Fruit fly (Drosophila melanogaster): Measurements from ENCODE around the gene CG9705.

The CG9705 gene

dm6 chr3L:16779704-16780173, at the start of gene CG9705, which contains the start of gene mus302:
TSS of gene CG9705 (plus strand) at chr3L:16780100.
TSS of gene mus302 (minus strand) at chr3L:16779736.
- TF ChIP-seq wdn (GFP tag; IDR thresholded peaks at IDR 0.05) (no peak), br (optimal IDR thresholded peaks at IDR 0.05) (no peak), Bteb2 (GFP tag; optimal IDR thresholded peaks at IDR 0.05) (peak; percentile 2), CG4730 (GFP tag; IDR thresholded peaks at IDR 0.05) (no peak), ro (GFP tag; IDR thresholded peaks at IDR 0.05) (no peak), chm (GFP tag; IDR thresholded peaks at IDR 0.05) (no peak), inv (GFP tag; IDR thresholded peaks at IDR 0.05; ENCODE audit: partially characterized antibody) (peak; percentile 55), tin (GFP tag; optimal IDR thresholded peaks at IDR 0.05) (peak; percentile 34), NFAT (GFP tag; IDR thresholded peaks at IDR 0.05) (no peak), grn (GFP tag; optimal IDR thresholded peaks at IDR 0.05) (no peak), chn (GFP tag; optimal IDR thresholded peaks at IDR 0.05) (no peak), ssp (GFP tag; IDR thresholded peaks at IDR 0.05) (peak; percentile 85), h (optimal IDR thresholded peaks at IDR 0.05) (no peak), Fer3 (tag; optimal IDR thresholded peaks at IDR 0.05) (peak; percentile 33), ac (GFP tag; optimal IDR thresholded peaks at IDR 0.05) (no peak), Camta (GFP tag; optimal IDR thresholded peaks at IDR 0.05) (no peak), kah (GFP tag; optimal IDR thresholded peaks at IDR 0.05) (no peak), sim (GFP tag; IDR thresholded peaks at IDR 0.05) (no peak), CG10366 (GFP tag; IDR thresholded peaks at IDR 0.05) (peak; percentile 38; the same call in 1 of the 2 replicates), ind (GFP tag; optimal IDR thresholded peaks at IDR 0.05) (peak; percentile 42), CG8924 (tag; optimal IDR thresholded peaks at IDR 0.05) (peak; percentile 43), CG2202 (tag; optimal IDR thresholded peaks at IDR 0.05) (no peak), stwl (tag; optimal IDR thresholded peaks at IDR 0.05) (peak; percentile 4), Max (GFP tag; optimal IDR thresholded peaks at IDR 0.05) (peak; percentile 11), CG17912 (GFP tag; optimal IDR thresholded peaks at IDR 0.05) (no peak), Myb (GFP tag; optimal IDR thresholded peaks at IDR 0.05) (peak; percentile 58), Asciz (GFP tag; optimal IDR thresholded peaks at IDR 0.05) (no peak), CG11504 (tag; optimal IDR thresholded peaks at IDR 0.05) (no peak), CG13775 (GFP tag; optimal IDR thresholded peaks at IDR 0.05) (peak; percentile 63), dm (GFP tag; optimal IDR thresholded peaks at IDR 0.05) (no peak), CG15514 (GFP tag; optimal IDR thresholded peaks at IDR 0.05) (no peak), HLH54F (GFP tag; optimal IDR thresholded peaks at IDR 0.05) (no peak), Nf-YB (GFP tag; optimal IDR thresholded peaks at IDR 0.05) (no peak), sr (GFP tag; IDR thresholded peaks at IDR 0.05) (no peak), wek (GFP tag; optimal IDR thresholded peaks at IDR 0.05) (no peak), scrt (GFP tag; optimal IDR thresholded peaks at IDR 0.05) (no peak), GATAe (GFP tag; conservative IDR thresholded peaks at IDR 0.05) (no peak), Ravus (GFP tag; IDR thresholded peaks at IDR 0.05) (no peak), HLH3B (GFP tag; IDR thresholded peaks at IDR 0.05) (no peak), CG12071 (GFP tag; optimal IDR thresholded peaks at IDR 0.05) (no peak), Dfd (GFP tag; optimal IDR thresholded peaks at IDR 0.05) (no peak), Xbp1 (GFP tag; optimal IDR thresholded peaks at IDR 0.05) (peak; percentile 65), CG13624 (GFP tag; optimal IDR thresholded peaks at IDR 0.05) (no peak), slbo (GFP tag; IDR thresholded peaks at IDR 0.05) (peak; percentile 78), Poxn (GFP tag; IDR thresholded peaks at IDR 0.05) (no peak), dpn (GFP tag; optimal IDR thresholded peaks at IDR 0.05) (peak; percentile 8 to 56), CG7786 (GFP tag; optimal IDR thresholded peaks at IDR 0.05) (no peak), pnt (GFP tag; optimal IDR thresholded peaks at IDR 0.05) (no peak), Abd-B (GFP tag; optimal IDR thresholded peaks at IDR 0.05) (peak; percentile 58), CG9215 (GFP tag; IDR thresholded peaks at IDR 0.05) (no peak), Jarid2 (GFP tag; optimal IDR thresholded peaks at IDR 0.05) (no peak), zfh1 (GFP tag; IDR thresholded peaks at IDR 0.05) (no peak), sqz (GFP tag; optimal IDR thresholded peaks at IDR 0.05) (no peak)

All from whole organism, embryonic.